Worm (Caenorhabditis elegans): ENCODE results near the gene T08H10.3.

The T08H10.3 gene

ce11 chrV:4481823-4482222 lies 10.7 kb downstream of the T08H10.3 start:
- no peak for TF ChIP-seq T23F11.4 (GFP tag; optimal IDR thresholded peaks at IDR 0.05)
- no peak for TF ChIP-seq fax-1 (tag; optimal IDR thresholded peaks at IDR 0.05)
- no peak for TF ChIP-seq elt-4 (tag; optimal IDR thresholded peaks at IDR 0.05)
- no peak for TF ChIP-seq lim-6 (tag; optimal IDR thresholded peaks at IDR 0.05)
- no peak for TF ChIP-seq zip-5 (tag; optimal IDR thresholded peaks at IDR 0.05)
- TF ChIP-seq dve-1 (tag; optimal IDR thresholded peaks at IDR 0.05), result no peak
- TF ChIP-seq pha-4 (tag; optimal IDR thresholded peaks at IDR 0.05), result no peak
- no peak for TF ChIP-seq pqm-1 (tag; optimal IDR thresholded peaks at IDR 0.05)
- no peak for TF ChIP-seq C08G9.2 (tag; optimal IDR thresholded peaks at IDR 0.05)
- TF ChIP-seq pros-1 (tag; optimal IDR thresholded peaks at IDR 0.05), result no peak
- no peak for TF ChIP-seq pat-9 (tag; optimal IDR thresholded peaks at IDR 0.05)
- no peak for TF ChIP-seq hlh-30 (tag; optimal IDR thresholded peaks at IDR 0.05; ENCODE audit: insufficient read depth)
- TF ChIP-seq sox-2 (GFP tag; IDR thresholded peaks at IDR 0.05), result no peak
- TF ChIP-seq ceh-6 (GFP tag; optimal IDR thresholded peaks at IDR 0.05), result no peak

ce11 chrV:4483049-4483507 lies 11.9 kb downstream of the T08H10.3 start, which contains the start of gene exc-15:
TSS of gene exc-15 (plus strand) at chrV:4483459.
- no peak for TF ChIP-seq ceh-30 (tag; optimal IDR thresholded peaks at IDR 0.05)
- no peak for TF ChIP-seq hlh-30 (tag; optimal IDR thresholded peaks at IDR 0.05; ENCODE audit: insufficient read depth)
- no peak for TF ChIP-seq C38D4.7 (GFP tag; optimal IDR thresholded peaks at IDR 0.05)
- no peak for TF ChIP-seq fkh-10 (GFP tag; optimal IDR thresholded peaks at IDR 0.05)
- no peak for TF ChIP-seq unc-55 (GFP tag; optimal IDR thresholded peaks at IDR 0.05)
- TF ChIP-seq pax-1 (tag; optimal IDR thresholded peaks at IDR 0.05), result no peak
- TF ChIP-seq ceh-14 (tag; optimal IDR thresholded peaks at IDR 0.05), result no peak
- TF ChIP-seq syd-9 (tag; optimal IDR thresholded peaks at IDR 0.05), result no peak

ce11 chrV:4486626-4487025 lies 15.5 kb downstream of the T08H10.3 start:
- TF ChIP-seq sox-4 (tag; optimal IDR thresholded peaks at IDR 0.05) (no peak), elt-2 (tag; optimal IDR thresholded peaks at IDR 0.05) (no peak), unc-55 (GFP tag; optimal IDR thresholded peaks at IDR 0.05) (peak; percentile 17)

- TF ChIP-seq sox-4 (tag; optimal IDR thresholded peaks at IDR 0.05) (no peak), gmeb-2 (tag; optimal IDR thresholded peaks at IDR 0.05) (no peak), ttx-3 (tag; optimal IDR thresholded peaks at IDR 0.05) (no peak), fkh-10 (GFP tag; optimal IDR thresholded peaks at IDR 0.05) (no peak), sox-2 (GFP tag; IDR thresholded peaks at IDR 0.05) (no peak), unc-55 (GFP tag; optimal IDR thresholded peaks at IDR 0.05) (no peak), elt-2 (tag; optimal IDR thresholded peaks at IDR 0.05) (no peak), ceh-45 (GFP tag; IDR thresholded peaks at IDR 0.05) (no peak), tbx-7 (tag; optimal IDR thresholded peaks at IDR 0.05) (no peak), pat-9 (tag; optimal IDR thresholded peaks at IDR 0.05) (no peak), pros-1 (tag; optimal IDR thresholded peaks at IDR 0.05) (no peak), lim-6 (tag; optimal IDR thresholded peaks at IDR 0.05) (no peak), ceh-34 (tag; optimal IDR thresholded peaks at IDR 0.05) (no peak), mec-3 (tag; optimal IDR thresholded peaks at IDR 0.05; ENCODE audit: borderline replicate concordance) (no peak), npax-4 (tag; optimal IDR thresholded peaks at IDR 0.05) (no peak), K09A11.1 (tag; optimal IDR thresholded peaks at IDR 0.05; ENCODE audit: insufficient read depth) (no peak)
Observed at ce11 chrV:4487888-4488287, 16.7 kb downstream of the T08H10.3 start.

ce11 chrV:4488989-4489388 lies 17.8 kb downstream of the T08H10.3 start:
- TF ChIP-seq lim-6 (tag; optimal IDR thresholded peaks at IDR 0.05) (no peak), ceh-6 (GFP tag; optimal IDR thresholded peaks at IDR 0.05) (no peak), unc-55 (GFP tag; optimal IDR thresholded peaks at IDR 0.05) (peak; percentile 56)

ce11 chrV:4489893-4490292 lies 18.7 kb downstream of the T08H10.3 start:
- TF ChIP-seq tbx-2 (tag; optimal IDR thresholded peaks at IDR 0.05) (no peak), pha-4 (tag; optimal IDR thresholded peaks at IDR 0.05) (no peak), npax-4 (tag; optimal IDR thresholded peaks at IDR 0.05) (no peak), unc-55 (GFP tag; optimal IDR thresholded peaks at IDR 0.05) (peak; percentile 57)

Data from whole organism, late embryonic.